Worm (Caenorhabditis elegans): ENCODE measurements around the gene rpn-13.

Gene rpn-13

ce11 chrIII:6350424-6350823, 8.7 kb upstream of the rpn-13 start:
- TF ChIP-seq madf-2 (tag; optimal IDR thresholded peaks at IDR 0.05) (no peak), tbx-2 (tag; optimal IDR thresholded peaks at IDR 0.05) (no peak), fkh-6 (tag; optimal IDR thresholded peaks at IDR 0.05) (no peak), T23F11.4 (GFP tag; optimal IDR thresholded peaks at IDR 0.05) (no peak), unc-42 (tag; optimal IDR thresholded peaks at IDR 0.05) (peak; percentile 58), pha-2 (tag; optimal IDR thresholded peaks at IDR 0.05) (no peak)

DNA sequence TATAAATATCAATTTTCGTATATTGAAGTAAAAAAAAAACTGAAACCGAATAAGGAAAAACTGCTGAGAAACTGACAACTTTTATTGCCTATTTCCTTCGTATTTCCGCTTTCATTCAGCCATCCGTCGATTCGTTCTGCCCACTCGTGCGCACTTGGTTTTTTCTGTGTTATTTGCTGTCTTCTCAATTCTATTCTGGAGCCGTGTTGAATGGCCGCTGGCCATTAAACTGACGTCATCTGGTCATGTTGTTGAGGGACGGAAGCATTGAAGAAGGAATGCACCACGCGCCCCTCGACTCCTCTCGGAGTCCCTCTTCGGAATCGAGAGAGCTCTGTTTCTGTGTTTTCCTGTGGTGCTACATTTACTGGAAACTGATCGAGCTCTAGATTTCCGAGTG, 6.8 kb upstream of the rpn-13 start:
- TF ChIP-seq ceh-31 (tag; optimal IDR thresholded peaks at IDR 0.05) = no peak
- TF ChIP-seq zip-5 (tag; optimal IDR thresholded peaks at IDR 0.05) = no peak
- no peak for TF ChIP-seq nhr-11 (tag; optimal IDR thresholded peaks at IDR 0.05)
- no peak for TF ChIP-seq ttx-3 (tag; optimal IDR thresholded peaks at IDR 0.05)
- TF ChIP-seq rnt-1 (tag; optimal IDR thresholded peaks at IDR 0.05) = no peak
- no peak for TF ChIP-seq Y22D7AL.16 (tag; optimal IDR thresholded peaks at IDR 0.05)
- TF ChIP-seq mec-3 (tag; optimal IDR thresholded peaks at IDR 0.05; ENCODE audit: borderline replicate concordance) = no peak
- TF ChIP-seq T23F11.4 (GFP tag; optimal IDR thresholded peaks at IDR 0.05) = no peak
- TF ChIP-seq unc-86 (tag; optimal IDR thresholded peaks at IDR 0.05) = no peak
- no peak for TF ChIP-seq fax-1 (tag; optimal IDR thresholded peaks at IDR 0.05)
- no peak for TF ChIP-seq C08G9.2 (tag; optimal IDR thresholded peaks at IDR 0.05)
- TF ChIP-seq nhr-232 (tag; optimal IDR thresholded peaks at IDR 0.05) = no peak
- no peak for TF ChIP-seq hlh-13 (GFP tag; optimal IDR thresholded peaks at IDR 0.05)
- no peak for TF ChIP-seq fkh-6 (tag; optimal IDR thresholded peaks at IDR 0.05)

- TF ChIP-seq elt-2 (tag; optimal IDR thresholded peaks at IDR 0.05) (peak; percentile 6), hlh-30 (tag; optimal IDR thresholded peaks at IDR 0.05; ENCODE audit: insufficient read depth) (no peak)
Measured at ce11 chrIII:6345968-6346498, 4.3 kb upstream of the rpn-13 start, which contains the start of the genes trmt-10C.2 and C56G2.22. trmt-10C.2 (plus strand) TSS chrIII:6346281. C56G2.22 (plus strand) TSS chrIII:6346448.

- TF ChIP-seq sdc-2 (tag; optimal IDR thresholded peaks at IDR 0.05) = no peak
- no peak for TF ChIP-seq pqm-1 (tag; optimal IDR thresholded peaks at IDR 0.05)
- TF ChIP-seq sox-4 (tag; optimal IDR thresholded peaks at IDR 0.05) = no peak
- no peak for TF ChIP-seq mec-3 (tag; optimal IDR thresholded peaks at IDR 0.05; ENCODE audit: borderline replicate concordance)
- TF ChIP-seq odd-2 (tag; optimal IDR thresholded peaks at IDR 0.05) = no peak
- TF ChIP-seq C38D4.7 (GFP tag; optimal IDR thresholded peaks at IDR 0.05) = no peak
- TF ChIP-seq ceh-34 (tag; optimal IDR thresholded peaks at IDR 0.05) = peak; percentile 63
- peak; percentile 41 for TF ChIP-seq hlh-30 (tag; optimal IDR thresholded peaks at IDR 0.05; ENCODE audit: insufficient read depth)
- peak; percentile 13 for TF ChIP-seq pros-1 (tag; optimal IDR thresholded peaks at IDR 0.05)
- TF ChIP-seq unc-55 (GFP tag; optimal IDR thresholded peaks at IDR 0.05) = peak; percentile 57
- TF ChIP-seq hlh-13 (GFP tag; optimal IDR thresholded peaks at IDR 0.05) = no peak
- TF ChIP-seq ceh-19 (GFP tag; optimal IDR thresholded peaks at IDR 0.05) = no peak
- TF ChIP-seq ceh-6 (GFP tag; optimal IDR thresholded peaks at IDR 0.05) = no peak
- TF ChIP-seq eyg-1 (tag; optimal IDR thresholded peaks at IDR 0.05) = no peak
- no peak for TF ChIP-seq che-1 (tag; optimal IDR thresholded peaks at IDR 0.05)
- peak; percentile 16 for TF ChIP-seq ceh-48 (tag; optimal IDR thresholded peaks at IDR 0.05)
- TF ChIP-seq hlh-8 (tag; optimal IDR thresholded peaks at IDR 0.05) = no peak
- no peak for TF ChIP-seq ets-4 (tag; optimal IDR thresholded peaks at IDR 0.05)
- peak; percentile 74 for TF ChIP-seq tbx-2 (tag; optimal IDR thresholded peaks at IDR 0.05)
- no peak for TF ChIP-seq ceh-14 (tag; optimal IDR thresholded peaks at IDR 0.05)
- no peak for TF ChIP-seq fkh-6 (tag; optimal IDR thresholded peaks at IDR 0.05)
- no peak for TF ChIP-seq pha-2 (tag; optimal IDR thresholded peaks at IDR 0.05)
- TF ChIP-seq K02D7.2 (tag; optimal IDR thresholded peaks at IDR 0.05) = no peak
- no peak for TF ChIP-seq pag-3 (tag; optimal IDR thresholded peaks at IDR 0.05; ENCODE audit: borderline replicate concordance)
- no peak for TF ChIP-seq zip-5 (tag; optimal IDR thresholded peaks at IDR 0.05)
- TF ChIP-seq ztf-16 (tag; optimal IDR thresholded peaks at IDR 0.05) = no peak
- no peak for TF ChIP-seq ceh-22 (tag; optimal IDR thresholded peaks at IDR 0.05)
- TF ChIP-seq lim-6 (tag; optimal IDR thresholded peaks at IDR 0.05) = no peak
- no peak for TF ChIP-seq unc-86 (tag; optimal IDR thresholded peaks at IDR 0.05)
- TF ChIP-seq C08G9.2 (tag; optimal IDR thresholded peaks at IDR 0.05) = peak; percentile 29
- TF ChIP-seq ceh-18 (tag; optimal IDR thresholded peaks at IDR 0.05) = peak; percentile 68
- no peak for TF ChIP-seq lin-11 (tag; optimal IDR thresholded peaks at IDR 0.05)
- peak; percentile 70 for TF ChIP-seq dve-1 (tag; optimal IDR thresholded peaks at IDR 0.05)
- TF ChIP-seq ceh-9 (tag; optimal IDR thresholded peaks at IDR 0.05) = no peak
- no peak for TF ChIP-seq fax-1 (tag; optimal IDR thresholded peaks at IDR 0.05)
Measured at ce11 chrIII:6344737-6345136, 3.0 kb upstream of the rpn-13 start.

Data from whole organism, late embryonic.